Worm (Caenorhabditis elegans): Measurements from ENCODE around the gene unc-52.

DNA sequence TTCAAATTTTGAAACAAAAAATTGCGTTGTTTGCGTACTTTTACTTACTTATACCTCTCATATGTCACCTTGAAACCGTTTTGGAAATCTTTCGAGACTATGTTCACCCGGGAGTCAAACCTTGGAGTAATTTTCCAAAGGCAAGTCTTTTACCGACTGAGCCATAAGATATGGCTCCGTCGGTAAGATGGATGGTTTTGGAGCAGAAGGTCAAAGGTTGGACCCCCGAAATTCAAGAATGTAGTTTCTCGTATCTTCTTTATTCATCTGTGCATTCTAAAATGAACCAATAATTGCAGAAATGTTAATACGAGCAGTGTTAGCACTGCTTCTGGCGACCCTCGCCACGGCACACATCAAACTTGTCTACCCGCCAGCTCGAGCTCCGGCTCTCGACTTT, 21.0 kb upstream of the unc-52 start, which contains the start of gene C09F9.2:
- TF ChIP-seq ztf-4 (tag; optimal IDR thresholded peaks at IDR 0.05) (no peak), mef-2 (tag; optimal IDR thresholded peaks at IDR 0.05) (no peak), aha-1 (tag; optimal IDR thresholded peaks at IDR 0.05) (no peak), nhr-77 (tag; optimal IDR thresholded peaks at IDR 0.05) (no peak), ceh-82 (tag; optimal IDR thresholded peaks at IDR 0.05) (no peak), lsy-2 (tag; optimal IDR thresholded peaks at IDR 0.05) (no peak), efl-1 (optimal IDR thresholded peaks at IDR 0.05) (no peak), efl-1 (GFP tag; optimal IDR thresholded peaks at IDR 0.05 in 1 of 2) (no peak), dpl-1 (GFP tag; optimal IDR thresholded peaks at IDR 0.05) (no peak)
